Fruit fly (Drosophila melanogaster) whole organism, prepupa: Measurements from ENCODE around the gene Ir8a.

Experiments
- Blimp-1 ChIP-seq: fragments of 200-800 bp; sonication (Bioruptor generic); optimal IDR thresholded peaks from 3 replicates; lab custom pipeline; 2017; ENCODE audit warnings: missing biosample characterization, missing genetic modification characterization, mild to moderate bottlenecking, moderate library complexity, missing genetic modification reagents
- CG10631 ChIP-seq: fragments of 200-800 bp; sonication (Bioruptor generic); optimal IDR thresholded peaks from 2 replicates; lab custom pipeline; 2016; ENCODE audit warnings: missing biosample characterization, missing genetic modification characterization
- CG10669 ChIP-seq: fragments of 200-800 bp; sonication (Bioruptor generic); optimal IDR thresholded peaks from 3 replicates; lab custom pipeline; 2018; ENCODE audit warnings: missing biosample characterization, mild to moderate bottlenecking, missing genetic modification characterization, moderate library complexity
- CG15336 ChIP-seq: fragments of 200-800 bp; sonication (Bioruptor generic); IDR thresholded peaks from 2 replicates; pipeline ENCODE4 v1.3.6; 2022; ENCODE audit warnings: missing biosample characterization, missing genetic modification characterization
- CG16779 ChIP-seq: fragments of 200-800 bp; sonication (Bioruptor generic); optimal IDR thresholded peaks from 3 replicates; lab custom pipeline; 2017; ENCODE audit warnings: missing biosample characterization, mild to moderate bottlenecking, missing genetic modification characterization
- CG31627 ChIP-seq: fragments of 200-800 bp; sonication (Bioruptor generic); optimal IDR thresholded peaks from 3 replicates; lab custom pipeline; 2016; ENCODE audit warnings: missing biosample characterization, missing genetic modification characterization
- CG32006 ChIP-seq: fragments of 200-800 bp; sonication (Bioruptor generic); optimal IDR thresholded peaks from 3 replicates; lab custom pipeline; 2017; ENCODE audit warnings: missing biosample characterization, mild to moderate bottlenecking, missing genetic modification characterization
- CG34406 ChIP-seq: fragments of 200-800 bp; sonication (Bioruptor generic); optimal IDR thresholded peaks from 3 replicates; lab custom pipeline; 2016; ENCODE audit warnings: missing biosample characterization, missing genetic modification characterization
- CG3919 ChIP-seq: fragments of 200-800 bp; sonication (Bioruptor generic); optimal IDR thresholded peaks from 3 replicates; lab custom pipeline; 2016; ENCODE audit warnings: missing biosample characterization, missing genetic modification characterization
- CG4318 ChIP-seq: fragments of 200-800 bp; sonication (Bioruptor generic); optimal IDR thresholded peaks from 3 replicates; lab custom pipeline; 2017; ENCODE audit warnings: missing biosample characterization, mild to moderate bottlenecking, missing genetic modification characterization
- CG6163 ChIP-seq: fragments of 200-800 bp; sonication (Bioruptor generic); IDR thresholded peaks from 3 replicates; pipeline ENCODE4 v1.3.6; 2022; ENCODE audit warnings: missing biosample characterization, missing genetic modification characterization
- CG6276 ChIP-seq: fragments of 200-800 bp; sonication (Bioruptor generic); optimal IDR thresholded peaks from 2 replicates; lab custom pipeline; 2017; ENCODE audit warnings: missing biosample characterization, mild to moderate bottlenecking, missing genetic modification characterization
- CG6808 ChIP-seq: fragments of 200-800 bp; sonication (Bioruptor generic); optimal IDR thresholded peaks from 3 replicates; lab custom pipeline; 2017; ENCODE audit warnings: missing biosample characterization, missing genetic modification characterization, mild to moderate bottlenecking, moderate library complexity, missing genetic modification reagents
- CG6854 ChIP-seq: fragments of 200-800 bp; sonication (Bioruptor generic); optimal IDR thresholded peaks from 2 replicates; lab custom pipeline; 2017; ENCODE audit warnings: missing biosample characterization, mild to moderate bottlenecking, missing genetic modification characterization
- CG7368 ChIP-seq: fragments of 200-800 bp; sonication (Bioruptor generic); optimal IDR thresholded peaks from 3 replicates; lab custom pipeline; 2016; ENCODE audit warnings: missing biosample characterization, missing genetic modification characterization
- CG8632 ChIP-seq: fragments of 200-800 bp; sonication (Bioruptor generic); optimal IDR thresholded peaks from 3 replicates; lab custom pipeline; 2016; ENCODE audit warnings: missing biosample characterization, missing genetic modification characterization
- CG9139 ChIP-seq: fragments of 200-800 bp; sonication (Bioruptor generic); optimal IDR thresholded peaks from 3 replicates; lab custom pipeline; 2017; ENCODE audit warnings: missing biosample characterization, mild to moderate bottlenecking, missing genetic modification characterization
- Eip75B ChIP-seq: fragments of 200-800 bp; sonication (Bioruptor generic); optimal IDR thresholded peaks from 3 replicates; lab custom pipeline; 2016; ENCODE audit warnings: missing biosample characterization, missing genetic modification characterization
- Eip78C ChIP-seq: fragments of 200-800 bp; sonication (Bioruptor generic); peaks from one replicate; lab custom pipeline; 2016; ENCODE audit warnings: missing biosample characterization, missing genetic modification characterization
- Eip93F ChIP-seq: fragments of 200-800 bp; sonication (Bioruptor generic); optimal IDR thresholded peaks from 2 replicates; lab custom pipeline; 2016; ENCODE audit warnings: missing biosample characterization, mild to moderate bottlenecking, missing genetic modification characterization
- Gug ChIP-seq: fragments of 200-800 bp; sonication (Bioruptor generic); IDR thresholded peaks from 2 replicates; pipeline ENCODE4 v1.3.6; 2022; ENCODE audit warnings: missing biosample characterization, missing genetic modification characterization
- Hr39 ChIP-seq: fragments of 200-800 bp; sonication (Bioruptor generic); optimal IDR thresholded peaks from 2 replicates; lab custom pipeline; 2016; ENCODE audit warnings: missing biosample characterization, missing genetic modification characterization
- Lpt ChIP-seq: fragments of 200-800 bp; sonication (Bioruptor generic); optimal IDR thresholded peaks from 3 replicates; lab custom pipeline; 2016; ENCODE audit warnings: missing biosample characterization, missing genetic modification characterization
- Met ChIP-seq: fragments of 200-800 bp; sonication (Bioruptor generic); optimal IDR thresholded peaks from 3 replicates; lab custom pipeline; 2016; ENCODE audit warnings: missing biosample characterization, missing genetic modification characterization
- OdsH ChIP-seq: fragments of 200-800 bp; sonication (Bioruptor generic); optimal IDR thresholded peaks from 3 replicates; lab custom pipeline; 2016; ENCODE audit warnings: missing biosample characterization, missing genetic modification characterization
- Smox ChIP-seq: fragments of 200-800 bp; sonication (Bioruptor generic); optimal IDR thresholded peaks from 3 replicates; lab custom pipeline; 2016; ENCODE audit warnings: missing biosample characterization, missing genetic modification characterization
- Sox102F ChIP-seq: fragments of 200-800 bp; sonication (Bioruptor generic); optimal IDR thresholded peaks from 2 replicates; lab custom pipeline; 2016; ENCODE audit warnings: missing biosample characterization, mild to moderate bottlenecking, missing genetic modification characterization
- Sox14 ChIP-seq: fragments of 200-800 bp; sonication (Bioruptor generic); optimal IDR thresholded peaks from 3 replicates; lab custom pipeline; 2016; ENCODE audit warnings: missing biosample characterization, missing genetic modification characterization
- achi ChIP-seq: fragments of 200-800 bp; sonication (Bioruptor generic); optimal IDR thresholded peaks from 3 replicates; lab custom pipeline; 2016; ENCODE audit warnings: missing biosample characterization, missing genetic modification characterization
- acj6 ChIP-seq: fragments of 200-800 bp; sonication (Bioruptor generic); optimal IDR thresholded peaks from 3 replicates; lab custom pipeline; 2016; ENCODE audit warnings: missing biosample characterization, missing genetic modification characterization
- cyc ChIP-seq: fragments of 200-800 bp; sonication (Bioruptor generic); optimal IDR thresholded peaks from 3 replicates; lab custom pipeline; 2016; ENCODE audit warnings: missing biosample characterization, missing genetic modification characterization
- dsx ChIP-seq: fragments of 200-800 bp; optimal IDR thresholded peaks from 3 replicates; lab custom pipeline; 2019; ENCODE audit warnings: missing biosample characterization, mild to moderate bottlenecking, missing genetic modification characterization, moderate library complexity; ENCODE audit not compliant: poor library complexity, severe bottlenecking
- eg ChIP-seq: fragments of 200-800 bp; sonication (Bioruptor generic); IDR thresholded peaks from 3 replicates; pipeline ENCODE4 v1.3.6; 2022; ENCODE audit warnings: missing biosample characterization, missing genetic modification characterization
- esn ChIP-seq: fragments of 200-800 bp; sonication (Bioruptor generic); optimal IDR thresholded peaks from 2 replicates; lab custom pipeline; 2016; ENCODE audit warnings: missing biosample characterization, mild to moderate bottlenecking, missing genetic modification characterization, moderate library complexity
- fd85E ChIP-seq: fragments of 200-800 bp; sonication (Bioruptor generic); optimal IDR thresholded peaks from 3 replicates; lab custom pipeline; 2016; ENCODE audit warnings: missing biosample characterization, missing genetic modification characterization
- fkh ChIP-seq: fragments of 200-800 bp; sonication (Bioruptor generic); optimal IDR thresholded peaks from 3 replicates; lab custom pipeline; 2017; ENCODE audit warnings: missing biosample characterization, mild to moderate bottlenecking, missing genetic modification characterization, moderate library complexity
- lz ChIP-seq: fragments of 200-800 bp; sonication (Bioruptor generic); optimal IDR thresholded peaks from 3 replicates; lab custom pipeline; 2016; ENCODE audit warnings: missing biosample characterization, missing genetic modification characterization
- net ChIP-seq: fragments of 200-800 bp; sonication (Bioruptor generic); optimal IDR thresholded peaks from 3 replicates; lab custom pipeline; 2016; ENCODE audit warnings: missing biosample characterization, missing genetic modification characterization
- spab ChIP-seq: fragments of 200-800 bp; sonication (Bioruptor generic); optimal IDR thresholded peaks from 2 replicates; lab custom pipeline; 2017; ENCODE audit warnings: missing biosample characterization, mild to moderate bottlenecking, missing genetic modification characterization, missing genetic modification reagents
- ss ChIP-seq, 2 experiments: fragments of 200-800 bp; sonication (Bioruptor generic); optimal IDR thresholded peaks; 2 replicates in 1 of 2; 3 replicates in 1 of 2; lab custom pipeline; 2017 to 2018; ENCODE audit warnings: mild to moderate bottlenecking in 2 of 2, missing biosample characterization in 2 of 2, missing genetic modification characterization in 2 of 2, moderate library complexity in 1 of 2
- svp ChIP-seq: fragments of 200-800 bp; sonication (Bioruptor generic); peaks from one replicate; lab custom pipeline; 2016; ENCODE audit warnings: missing biosample characterization, missing genetic modification characterization
- topi ChIP-seq: fragments of 200-800 bp; sonication (Bioruptor generic); optimal IDR thresholded peaks from 3 replicates; lab custom pipeline; 2016; ENCODE audit warnings: missing biosample characterization, missing genetic modification characterization
- vri ChIP-seq: fragments of 200-800 bp; sonication (Bioruptor generic); optimal IDR thresholded peaks from 3 replicates; lab custom pipeline; 2016; ENCODE audit warnings: missing biosample characterization, mild to moderate bottlenecking, missing genetic modification characterization

The Ir8a gene

dm6 chrX:9251212-9251877 lies 15.0 kb upstream of the Ir8a start (continued):
- TF ChIP-seq Sox14 (GFP tag; lab: Kevin White, UChicago), result peak; percentile 92
- TF ChIP-seq achi (GFP tag; lab: Kevin White, UChicago), result peak; percentile 51
- TF ChIP-seq CG6808 (GFP tag; lab: Kevin White, UChicago), result peak; percentile 54
- TF ChIP-seq CG16779, result peak; percentile 22
- TF ChIP-seq Gug, result peak; percentile 58
- TF ChIP-seq Lpt, result no peak
- peak in 1 of 2 experiments; percentile 29 for TF ChIP-seq ss (GFP tag; optimal IDR thresholded peaks at IDR 0.05; lab: Kevin White, UChicago)
- TF ChIP-seq net (GFP tag; lab: Kevin White, UChicago), result peak; percentile 53
- TF ChIP-seq acj6 (GFP tag; lab: Kevin White, UChicago), result peak; percentile 45
- TF ChIP-seq Hr39 (GFP tag; lab: Kevin White, UChicago), result peak; percentile 74
- TF ChIP-seq dsx, result peak; percentile 51
- TF ChIP-seq Smox (GFP tag; lab: Kevin White, UChicago), result peak; percentile 64
- TF ChIP-seq cyc (GFP tag; lab: Kevin White, UChicago), result peak; percentile 73
- TF ChIP-seq CG32006, result peak; percentile 74
- peak; percentile 68 for TF ChIP-seq CG10669 (GFP tag; lab: Kevin White, UChicago)
- peak; percentile 78 for TF ChIP-seq esn
- peak; percentile 52 for TF ChIP-seq CG15336 (GFP tag; lab: Robert Waterston, UW)
- peak; percentile 50 for TF ChIP-seq CG6276 (GFP tag; lab: Kevin White, UChicago)
- TF ChIP-seq, all 60 proteins: peak for 55

- peak; percentile 14 for TF ChIP-seq net (GFP tag; lab: Kevin White, UChicago)
- peak; percentile 49 for TF ChIP-seq svp (GFP tag; lab: Kevin White, UChicago)
- peak; percentile 3 for TF ChIP-seq vri (GFP tag; lab: Kevin White, UChicago)
- TF ChIP-seq CG6163 (GFP tag; lab: Robert Waterston, UW), result peak; percentile 56; the same call in 1 of the 3 replicates
- TF ChIP-seq CG3919 (GFP tag; lab: Kevin White, UChicago), result peak; percentile 56
- TF ChIP-seq spab (GFP tag; lab: Kevin White, UChicago), result no peak
- TF ChIP-seq Eip78C, result no peak
- TF ChIP-seq Blimp-1, result no peak
- TF ChIP-seq CG10631 (GFP tag; lab: Kevin White, UChicago), result no peak
- TF ChIP-seq esn, result peak; percentile 5
- TF ChIP-seq OdsH (GFP tag; lab: Kevin White, UChicago), result no peak
- no peak for TF ChIP-seq cyc (GFP tag; lab: Kevin White, UChicago)
- TF ChIP-seq CG9139 (GFP tag; lab: Kevin White, UChicago), result peak; percentile 26
- peak; percentile 6 for TF ChIP-seq achi (GFP tag; lab: Kevin White, UChicago)
- TF ChIP-seq fkh (GFP tag; lab: Kevin White, UChicago), result peak; percentile 78
- TF ChIP-seq acj6 (GFP tag; lab: Kevin White, UChicago), result no peak
- TF ChIP-seq Eip75B (GFP tag; lab: Kevin White, UChicago), result no peak
- no peak for TF ChIP-seq CG34406 (GFP tag; lab: Kevin White, UChicago)
- no peak for TF ChIP-seq CG6276 (GFP tag; lab: Kevin White, UChicago)
- TF ChIP-seq fd85E (GFP tag; lab: Kevin White, UChicago), result no peak
- no peak for TF ChIP-seq CG8632
- peak; percentile 31 for TF ChIP-seq lz (GFP tag; lab: Kevin White, UChicago)
- TF ChIP-seq topi (GFP tag; lab: Kevin White, UChicago), result peak; percentile 20
- peak; percentile 43 for TF ChIP-seq CG6854 (GFP tag; lab: Kevin White, UChicago)
- no peak for TF ChIP-seq CG31627 (GFP tag; lab: Kevin White, UChicago)
- TF ChIP-seq Met (GFP tag; lab: Kevin White, UChicago), result peak; percentile 38
- TF ChIP-seq Eip93F, result no peak
- TF ChIP-seq Gug, result no peak
- TF ChIP-seq ss (GFP tag; optimal IDR thresholded peaks at IDR 0.05; lab: Kevin White, UChicago), result peak; percentile 31 to 62
- peak; percentile 87 for TF ChIP-seq dsx
- TF ChIP-seq CG4318 (GFP tag; lab: Kevin White, UChicago), result no peak
- TF ChIP-seq Sox14 (GFP tag; lab: Kevin White, UChicago), result peak; percentile 54
- peak; percentile 33 for TF ChIP-seq Sox102F (GFP tag; lab: Kevin White, UChicago)
- no peak for TF ChIP-seq CG7368 (GFP tag; lab: Kevin White, UChicago)
- TF ChIP-seq CG15336 (GFP tag; lab: Robert Waterston, UW), result peak; percentile 37; the same call in 1 of the 2 replicates
- peak; percentile 57; the same call in 2 of the 3 replicates for TF ChIP-seq eg
- TF ChIP-seq CG6808 (GFP tag; lab: Kevin White, UChicago), result no peak
- TF ChIP-seq, all 60 proteins: peak for 19
Observed at dm6 chrX:9250161-9250831, 13.9 kb upstream of the Ir8a start, which contains the start of gene CG17754. TSS of gene CG17754 (plus strand) at chrX:9250420.
